Worm (Caenorhabditis elegans) whole organism, mixed stage, embryonic: Measurements from ENCODE around the gene F44G3.7.

Experiments used
- bed-3 ChIP-seq: fragments of 200-800 bp; sonication (Bioruptor generic); optimal IDR thresholded peaks from 3 replicates; lab custom pipeline; 2018; ENCODE audit warnings: mild to moderate bottlenecking, missing genetic modification characterization, moderate library complexity, missing compliant biosample characterization
- ces-1 ChIP-seq: fragments of 150-350 bp; optimal IDR thresholded peaks from 2 replicates; lab custom pipeline; 2014; ENCODE audit warnings: missing biosample characterization, missing genetic modification reagents, missing genetic modification characterization
- lin-13 ChIP-seq: fragments of 150-350 bp; optimal IDR thresholded peaks from 2 replicates; lab custom pipeline; 2014; ENCODE audit warnings: missing biosample characterization, missing genetic modification characterization
- lsy-2 ChIP-seq: fragments of 150-350 bp; optimal IDR thresholded peaks from 2 replicates; lab custom pipeline; 2014; ENCODE audit warnings: missing biosample characterization, missing genetic modification characterization
- nhr-12 ChIP-seq: fragments of 150-350 bp; optimal IDR thresholded peaks from 2 replicates; lab custom pipeline; 2014; ENCODE audit warnings: missing biosample characterization, missing genetic modification characterization
- pha-4 ChIP-seq: fragments of 150-350 bp; optimal IDR thresholded peaks from 2 replicates; lab custom pipeline; 2018; ENCODE audit warnings: missing biosample characterization, missing genetic modification reagents, missing genetic modification characterization
- snpc-4 ChIP-seq: fragments of 150-350 bp; optimal IDR thresholded peaks from 2 replicates; lab custom pipeline; 2014; ENCODE audit warnings: missing biosample characterization, missing genetic modification characterization
- unc-39 ChIP-seq: fragments of 150-350 bp; optimal IDR thresholded peaks from 2 replicates; lab custom pipeline; 2014; ENCODE audit warnings: missing biosample characterization, missing genetic modification characterization
- unc-62 ChIP-seq: fragments of 150-350 bp; optimal IDR thresholded peaks from 2 replicates; lab custom pipeline; 2014; ENCODE audit warnings: missing biosample characterization, missing genetic modification reagents, missing genetic modification characterization
- ztf-11 ChIP-seq: fragments of 150-350 bp; optimal IDR thresholded peaks from 2 replicates; lab custom pipeline; 2014; ENCODE audit warnings: missing biosample characterization, missing genetic modification characterization

- TF ChIP-seq lin-13 (tag; lab: Kevin White, UChicago), result no peak
- TF ChIP-seq pha-4, result no peak
- no peak for TF ChIP-seq snpc-4
- no peak for TF ChIP-seq lsy-2 (tag; lab: Kevin White, UChicago)
- TF ChIP-seq nhr-12 (tag; lab: Kevin White, UChicago), result no peak
- TF ChIP-seq unc-62 (GFP tag; lab: Kevin White, UChicago), result no peak
- TF ChIP-seq ztf-11 (tag; lab: Kevin White, UChicago), result no peak
- TF ChIP-seq unc-39 (tag; lab: Kevin White, UChicago), result no peak
- no peak for TF ChIP-seq bed-3 (GFP tag; lab: Kevin White, UChicago)
- TF ChIP-seq ces-1 (GFP tag; lab: Kevin White, UChicago), result no peak
Observed at ce11 chrV:16148805-16149204, 11.9 kb upstream of the F44G3.7 start, which contains the start of gene F10A3.4.
